Fruit fly (Drosophila melanogaster) whole organism, prepupa: ENCODE measurements around the gene Cnep1r2.

Experiments used
- Blimp-1 ChIP-seq: fragments of 200-800 bp; sonication (Bioruptor generic); optimal IDR thresholded peaks from 3 replicates; lab custom pipeline; 2017; ENCODE audit warnings: missing biosample characterization, missing genetic modification characterization, mild to moderate bottlenecking, moderate library complexity, missing genetic modification reagents
- CG6854 ChIP-seq: fragments of 200-800 bp; sonication (Bioruptor generic); optimal IDR thresholded peaks from 2 replicates; lab custom pipeline; 2017; ENCODE audit warnings: missing biosample characterization, mild to moderate bottlenecking, missing genetic modification characterization
- CG8119 ChIP-seq: fragments of 200-800 bp; sonication (Bioruptor generic); IDR thresholded peaks from 3 replicates; pipeline ENCODE4 v1.3.6; 2022; ENCODE audit warnings: missing biosample characterization, missing genetic modification characterization
- Hr4 ChIP-seq: fragments of 200-800 bp; sonication (Bioruptor generic); optimal IDR thresholded peaks from 3 replicates; lab custom pipeline; 2016; ENCODE audit warnings: missing biosample characterization, missing genetic modification characterization
- acj6 ChIP-seq: fragments of 200-800 bp; sonication (Bioruptor generic); optimal IDR thresholded peaks from 3 replicates; lab custom pipeline; 2016; ENCODE audit warnings: missing biosample characterization, missing genetic modification characterization
- eg ChIP-seq: fragments of 200-800 bp; sonication (Bioruptor generic); IDR thresholded peaks from 3 replicates; pipeline ENCODE4 v1.3.6; 2022; ENCODE audit warnings: missing biosample characterization, missing genetic modification characterization
- esn ChIP-seq: fragments of 200-800 bp; sonication (Bioruptor generic); optimal IDR thresholded peaks from 2 replicates; lab custom pipeline; 2016; ENCODE audit warnings: missing biosample characterization, mild to moderate bottlenecking, missing genetic modification characterization, moderate library complexity
- fkh ChIP-seq: fragments of 200-800 bp; sonication (Bioruptor generic); optimal IDR thresholded peaks from 3 replicates; lab custom pipeline; 2017; ENCODE audit warnings: missing biosample characterization, mild to moderate bottlenecking, missing genetic modification characterization, moderate library complexity
- svp ChIP-seq: fragments of 200-800 bp; sonication (Bioruptor generic); peaks from one replicate; lab custom pipeline; 2016; ENCODE audit warnings: missing biosample characterization, missing genetic modification characterization

DNA sequence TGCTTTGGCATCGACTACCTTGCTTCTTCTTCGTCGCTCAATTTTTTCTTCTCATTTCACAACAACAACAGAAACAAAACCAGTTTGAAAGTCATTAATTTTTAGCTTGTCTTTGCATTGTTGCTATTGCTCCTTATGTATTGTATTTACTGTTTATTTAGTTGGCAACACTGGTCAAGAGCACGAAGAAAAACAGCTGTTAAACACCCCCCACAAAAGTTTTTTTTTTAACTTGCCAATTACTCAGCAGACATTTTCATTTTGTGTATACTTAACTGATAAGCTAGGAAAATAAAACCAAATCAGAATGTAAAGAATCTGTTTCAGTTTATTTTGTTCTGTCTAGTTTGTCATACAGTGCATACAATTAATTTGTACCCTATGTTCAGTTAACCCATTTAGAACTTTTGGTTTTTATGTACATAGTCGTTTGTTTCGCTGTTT is 41.8 kb downstream of the Cnep1r2 start:
- TF ChIP-seq acj6 (GFP tag; lab: Kevin White, UChicago) (peak; percentile 24), CG6854 (GFP tag; lab: Kevin White, UChicago) (no peak), eg (peak; percentile 58; the same call in 2 of the 3 replicates), Blimp-1 (GFP tag; lab: Kevin White, UChicago) (no peak), fkh (GFP tag; lab: Kevin White, UChicago) (peak; percentile 86), Hr4 (GFP tag; lab: Kevin White, UChicago) (peak; percentile 38), esn (GFP tag; lab: Kevin White, UChicago) (peak; percentile 7), CG8119 (peak; percentile 52; the same call in 2 of the 3 replicates), svp (GFP tag; lab: Kevin White, UChicago) (no peak)
